Worm (Caenorhabditis elegans) whole organism, mixed stage, embryonic: ENCODE results near the gene ceh-100.

Experiments used
- M03D4.4 ChIP-seq: sonication (generic microtip); optimal IDR thresholded peaks from 2 replicates; lab custom pipeline; 2017; ENCODE audit warnings: mild to moderate bottlenecking, missing genetic modification characterization, missing compliant biosample characterization
- bed-3 ChIP-seq: fragments of 200-800 bp; sonication (Bioruptor generic); optimal IDR thresholded peaks from 3 replicates; lab custom pipeline; 2018; ENCODE audit warnings: mild to moderate bottlenecking, missing genetic modification characterization, moderate library complexity, missing compliant biosample characterization
- blmp-1 ChIP-seq: fragments of 150-350 bp; optimal IDR thresholded peaks from 2 replicates; lab custom pipeline; 2014; ENCODE audit warnings: missing biosample characterization, missing genetic modification characterization
- ceh-39 ChIP-seq: fragments of 150-350 bp; optimal IDR thresholded peaks from 2 replicates; lab custom pipeline; 2014; ENCODE audit warnings: missing biosample characterization, missing genetic modification characterization
- ceh-43 ChIP-seq: fragments of 200-800 bp; sonication (Bioruptor generic); optimal IDR thresholded peaks from 2 replicates; lab custom pipeline; 2018; ENCODE audit warnings: mild to moderate bottlenecking, missing genetic modification characterization, moderate library complexity, missing compliant biosample characterization
- ceh-83 ChIP-seq: fragments of 200-800 bp; sonication (Bioruptor generic); optimal IDR thresholded peaks from 2 replicates; lab custom pipeline; 2018; ENCODE audit warnings: mild to moderate bottlenecking, missing genetic modification characterization, missing compliant biosample characterization
- ces-1 ChIP-seq: fragments of 150-350 bp; optimal IDR thresholded peaks from 2 replicates; lab custom pipeline; 2014; ENCODE audit warnings: missing biosample characterization, missing genetic modification reagents, missing genetic modification characterization
- cnd-1 ChIP-seq: fragments of 200-800 bp; sonication (Bioruptor generic); optimal IDR thresholded peaks from 2 replicates; lab custom pipeline; 2018; ENCODE audit warnings: mild to moderate bottlenecking, missing genetic modification characterization, missing compliant biosample characterization
- drap-1 ChIP-seq: fragments of 200-800 bp; sonication (Bioruptor generic); optimal IDR thresholded peaks from 3 replicates; lab custom pipeline; 2018; ENCODE audit warnings: mild to moderate bottlenecking, missing genetic modification characterization, missing compliant biosample characterization
- elt-1 ChIP-seq: sonication (generic microtip); optimal IDR thresholded peaks from 2 replicates; lab custom pipeline; 2017; ENCODE audit warnings: missing genetic modification characterization, mild to moderate bottlenecking, missing compliant biosample characterization, antibody characterized with exemption, moderate library complexity, borderline replicate concordance; ENCODE audit not compliant: insufficient read depth
- elt-3 ChIP-seq: fragments of 150-350 bp; optimal IDR thresholded peaks from 2 replicates; lab custom pipeline; 2014; ENCODE audit warnings: missing biosample characterization, missing genetic modification characterization
- ham-2 ChIP-seq: fragments of 200-800 bp; sonication (Bioruptor generic); optimal IDR thresholded peaks from 2 replicates; lab custom pipeline; 2018; ENCODE audit warnings: mild to moderate bottlenecking, missing genetic modification characterization, missing compliant biosample characterization
- lin-32 ChIP-seq: fragments of 200-800 bp; sonication (Bioruptor generic); optimal IDR thresholded peaks from 2 replicates; lab custom pipeline; 2018; ENCODE audit warnings: mild to moderate bottlenecking, missing genetic modification characterization, missing compliant biosample characterization
- lsy-2 ChIP-seq: fragments of 150-350 bp; optimal IDR thresholded peaks from 2 replicates; lab custom pipeline; 2014; ENCODE audit warnings: missing biosample characterization, missing genetic modification characterization
- mab-5 ChIP-seq: fragments of 150-350 bp; optimal IDR thresholded peaks from 2 replicates; lab custom pipeline; 2014; ENCODE audit warnings: missing biosample characterization, missing genetic modification characterization
- mep-1 ChIP-seq: fragments of 150-350 bp; optimal IDR thresholded peaks from 2 replicates; lab custom pipeline; 2017; ENCODE audit warnings: missing biosample characterization, missing genetic modification reagents, missing genetic modification characterization, inconsistent platforms
- mls-2 ChIP-seq: sonication (generic microtip); optimal IDR thresholded peaks from 2 replicates; lab custom pipeline; 2016; ENCODE audit warnings: mild to moderate bottlenecking, missing genetic modification characterization, moderate library complexity, missing compliant biosample characterization
- nhr-12 ChIP-seq: fragments of 150-350 bp; optimal IDR thresholded peaks from 2 replicates; lab custom pipeline; 2014; ENCODE audit warnings: missing biosample characterization, missing genetic modification characterization
- nhr-2 ChIP-seq: fragments of 150-350 bp; optimal IDR thresholded peaks from 2 replicates; lab custom pipeline; 2014; ENCODE audit warnings: missing biosample characterization, missing genetic modification characterization
- nhr-237 ChIP-seq: fragments of 150-350 bp; optimal IDR thresholded peaks from 2 replicates; lab custom pipeline; 2014; ENCODE audit warnings: missing biosample characterization, missing genetic modification characterization
- nhr-76 ChIP-seq: sonication (generic microtip); optimal IDR thresholded peaks from 2 replicates; lab custom pipeline; 2017; ENCODE audit warnings: missing biosample characterization, missing genetic modification characterization
- pha-4 ChIP-seq: fragments of 150-350 bp; optimal IDR thresholded peaks from 2 replicates; lab custom pipeline; 2018; ENCODE audit warnings: missing biosample characterization, missing genetic modification reagents, missing genetic modification characterization
- sem-2 ChIP-seq: fragments of 200-800 bp; sonication (Bioruptor generic); optimal IDR thresholded peaks from 2 replicates; lab custom pipeline; 2018; ENCODE audit warnings: mild to moderate bottlenecking, missing genetic modification characterization, missing compliant biosample characterization
- snpc-4 ChIP-seq: fragments of 150-350 bp; optimal IDR thresholded peaks from 2 replicates; lab custom pipeline; 2014; ENCODE audit warnings: missing biosample characterization, missing genetic modification characterization
- tbx-8 ChIP-seq: fragments of 200-800 bp; sonication (Bioruptor generic); optimal IDR thresholded peaks from 2 replicates; lab custom pipeline; 2018; ENCODE audit warnings: mild to moderate bottlenecking, missing genetic modification characterization, moderate library complexity, missing compliant biosample characterization
- unc-120 ChIP-seq: sonication (generic microtip); optimal IDR thresholded peaks from 2 replicates; lab custom pipeline; 2017; ENCODE audit warnings: missing genetic modification characterization, missing compliant biosample characterization; ENCODE audit not compliant: poor library complexity, severe bottlenecking
- unc-39 ChIP-seq: fragments of 150-350 bp; optimal IDR thresholded peaks from 2 replicates; lab custom pipeline; 2014; ENCODE audit warnings: missing biosample characterization, missing genetic modification characterization
- unc-62 ChIP-seq: fragments of 150-350 bp; optimal IDR thresholded peaks from 2 replicates; lab custom pipeline; 2014; ENCODE audit warnings: missing biosample characterization, missing genetic modification reagents, missing genetic modification characterization
- zip-8 ChIP-seq: fragments of 150-350 bp; optimal IDR thresholded peaks from 2 replicates; lab custom pipeline; 2014; ENCODE audit warnings: missing biosample characterization, missing genetic modification characterization
- ztf-11 ChIP-seq: fragments of 150-350 bp; optimal IDR thresholded peaks from 2 replicates; lab custom pipeline; 2014; ENCODE audit warnings: missing biosample characterization, missing genetic modification characterization

Gene ceh-100

DNA sequence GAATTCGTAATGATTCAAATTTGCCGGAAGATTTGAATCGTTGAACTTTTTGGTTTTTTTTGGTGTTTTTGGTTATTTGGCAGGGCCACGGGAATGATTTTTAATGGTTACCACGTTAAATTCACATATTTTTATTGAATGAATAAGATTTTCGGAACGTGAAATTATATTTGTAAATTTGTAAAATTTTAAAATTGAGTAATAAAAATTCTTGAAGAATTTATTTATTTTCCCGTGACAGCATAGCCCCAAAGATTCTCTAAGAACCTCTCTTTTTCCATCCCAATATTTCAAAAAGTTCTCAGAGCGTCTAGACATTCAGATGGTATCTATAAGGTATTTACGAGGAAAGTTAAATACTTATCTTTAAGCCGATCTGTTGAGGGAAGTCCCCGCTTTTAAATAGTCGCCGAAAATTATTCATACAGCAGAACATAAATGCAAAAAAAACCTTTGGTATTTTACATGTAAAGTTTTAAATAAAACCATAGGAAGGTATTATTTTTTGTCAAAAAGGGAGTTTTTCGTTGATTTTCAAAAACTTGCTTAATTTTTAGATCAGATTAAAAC is 31.4 kb upstream of the ceh-100 start, which contains the start of gene Y38E10A.17:
Gene Y38E10A.17, minus strand, starts transcription at position 51 of the 570 bp plus-strand sequence.
- no peak for TF ChIP-seq M03D4.4 (tag; lab: Kevin White, UChicago)
- TF ChIP-seq elt-1, result no peak
- no peak for TF ChIP-seq ceh-83 (GFP tag; lab: Kevin White, UChicago)
- TF ChIP-seq snpc-4 (tag; lab: Kevin White, UChicago), result no peak
- no peak for TF ChIP-seq bed-3 (GFP tag; lab: Kevin White, UChicago)
- no peak for TF ChIP-seq ceh-39 (tag; lab: Kevin White, UChicago)
- no peak for TF ChIP-seq mab-5

ce11 chrII:12630888-12631287 is 27.4 kb upstream of the ceh-100 start, which contains the start of gene Y38E10A.34:
Gene Y38E10A.34, plus strand, starts transcription at chrII:12631188.
- no peak for TF ChIP-seq ceh-83 (GFP tag; lab: Kevin White, UChicago)
- no peak for TF ChIP-seq tbx-8 (GFP tag; lab: Kevin White, UChicago)
- TF ChIP-seq nhr-12 (tag; lab: Kevin White, UChicago), result no peak
- TF ChIP-seq elt-3 (tag; lab: Kevin White, UChicago), result no peak
- TF ChIP-seq ham-2 (GFP tag; lab: Kevin White, UChicago), result no peak
- no peak for TF ChIP-seq nhr-237 (tag; lab: Kevin White, UChicago)
- TF ChIP-seq bed-3 (GFP tag; lab: Kevin White, UChicago), result no peak
- no peak for TF ChIP-seq unc-62 (GFP tag; lab: Kevin White, UChicago)

DNA sequence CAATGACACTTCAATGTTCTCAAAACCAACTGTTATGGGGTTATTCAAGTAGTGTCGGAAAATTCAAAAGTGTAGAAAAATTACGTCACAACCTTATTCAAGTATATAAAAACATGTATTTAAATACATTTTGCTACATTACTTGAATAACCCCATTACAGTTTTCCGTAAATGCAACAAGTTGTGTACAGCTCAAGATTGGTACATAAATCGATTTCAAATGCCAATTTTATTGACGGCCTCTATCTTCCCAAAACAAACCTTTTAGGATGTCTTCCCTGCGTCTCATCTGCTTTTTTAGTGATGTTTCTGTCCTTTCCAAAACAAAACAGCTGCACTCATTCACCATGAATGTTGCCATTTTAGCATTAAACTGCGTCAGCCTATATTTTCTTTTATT is 25.9 kb upstream of the ceh-100 start, which contains the start of gene Y38E10A.28:
Gene Y38E10A.28, plus strand, starts transcription at position 301 of the 400 bp plus-strand sequence.
- no peak for TF ChIP-seq sem-2 (GFP tag; lab: Kevin White, UChicago)
- TF ChIP-seq snpc-4 (tag; lab: Kevin White, UChicago), result no peak
- no peak for TF ChIP-seq ceh-43 (GFP tag; lab: Kevin White, UChicago)
- TF ChIP-seq unc-62 (GFP tag; lab: Kevin White, UChicago), result no peak
- no peak for TF ChIP-seq cnd-1 (tag; lab: Kevin White, UChicago)
- no peak for TF ChIP-seq mls-2 (tag; lab: Kevin White, UChicago)
- TF ChIP-seq ham-2 (GFP tag; lab: Kevin White, UChicago), result no peak
- TF ChIP-seq ces-1 (GFP tag; lab: Kevin White, UChicago), result no peak
- TF ChIP-seq ztf-11, result no peak
- TF ChIP-seq nhr-76, result no peak
- TF ChIP-seq mep-1 (tag; lab: Kevin White, UChicago), result no peak
- TF ChIP-seq pha-4 (tag; lab: Kevin White, UChicago), result no peak
- no peak for TF ChIP-seq M03D4.4 (tag; lab: Kevin White, UChicago)
- no peak for TF ChIP-seq ceh-83 (GFP tag; lab: Kevin White, UChicago)

DNA sequence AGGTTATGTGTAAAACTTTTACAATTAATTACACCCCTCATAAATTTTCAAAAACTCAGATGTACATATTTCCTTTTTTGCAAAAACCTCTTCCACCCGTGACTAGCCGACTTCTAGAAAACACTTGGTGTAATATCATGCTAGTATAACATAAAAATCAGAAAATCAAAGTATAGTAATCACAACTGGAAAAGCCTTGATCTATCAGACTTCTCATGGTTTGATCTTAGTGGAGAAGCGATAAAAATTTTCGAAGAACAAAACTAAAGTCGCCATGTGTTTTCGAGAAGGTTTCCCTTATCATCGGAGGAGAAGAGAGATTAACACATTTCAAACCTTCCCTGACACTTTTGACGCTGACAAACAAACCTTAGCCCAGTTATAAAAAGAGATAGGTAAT is 25.1 kb upstream of the ceh-100 start, which contains the start of gene nspe-5:
Gene nspe-5, plus strand, starts transcription at position 301 of the 400 bp plus-strand sequence.
- TF ChIP-seq ceh-83 (GFP tag; lab: Kevin White, UChicago) (no peak), nhr-12 (tag; lab: Kevin White, UChicago) (no peak), sem-2 (GFP tag; lab: Kevin White, UChicago) (no peak), zip-8 (tag; lab: Kevin White, UChicago) (no peak), nhr-2 (tag; lab: Kevin White, UChicago) (no peak), unc-62 (GFP tag; lab: Kevin White, UChicago) (no peak), cnd-1 (tag; lab: Kevin White, UChicago) (no peak), tbx-8 (GFP tag; lab: Kevin White, UChicago) (no peak), drap-1 (GFP tag; lab: Kevin White, UChicago) (no peak), elt-1 (no peak), ztf-11 (no peak), unc-120 (tag; lab: Kevin White, UChicago) (no peak), blmp-1 (tag; lab: Kevin White, UChicago) (no peak)

DNA sequence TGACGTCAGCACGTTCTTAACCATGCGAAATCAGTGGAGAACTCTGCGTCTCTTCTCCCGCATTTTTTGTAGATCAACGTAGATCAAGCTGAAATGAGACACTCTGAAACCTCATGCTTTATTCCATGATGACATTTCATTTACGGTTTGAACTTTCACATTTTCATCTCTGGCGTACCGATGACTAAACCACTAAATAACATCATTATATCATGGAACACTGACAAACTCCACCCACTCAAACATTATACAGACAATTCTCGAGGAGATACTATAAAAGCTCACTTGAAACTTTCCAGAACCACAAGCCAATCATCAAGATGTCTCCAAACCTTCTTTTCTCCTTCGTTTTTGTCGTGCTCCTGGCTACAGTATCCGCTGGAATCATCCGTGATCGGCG is 23.4 kb upstream of the ceh-100 start, which contains the start of gene nspe-7:
Gene nspe-7, plus strand, starts transcription at position 301 of the 400 bp plus-strand sequence.
- TF ChIP-seq sem-2 (GFP tag; lab: Kevin White, UChicago) (no peak), unc-39 (no peak), lin-32 (GFP tag; lab: Kevin White, UChicago) (no peak), unc-62 (GFP tag; lab: Kevin White, UChicago) (no peak), drap-1 (GFP tag; lab: Kevin White, UChicago) (no peak), blmp-1 (tag; lab: Kevin White, UChicago) (no peak), cnd-1 (tag; lab: Kevin White, UChicago) (no peak), nhr-2 (tag; lab: Kevin White, UChicago) (no peak), nhr-12 (tag; lab: Kevin White, UChicago) (no peak), lsy-2 (tag; lab: Kevin White, UChicago) (no peak), tbx-8 (GFP tag; lab: Kevin White, UChicago) (no peak), bed-3 (GFP tag; lab: Kevin White, UChicago) (no peak)
